Worm (Caenorhabditis elegans): ENCODE measurements around the gene T28A8.4.

- TF ChIP-seq ztf-4 (tag; optimal IDR thresholded peaks at IDR 0.05) (no peak), nhr-12 (tag; optimal IDR thresholded peaks at IDR 0.05) (no peak), hmg-11 (tag; optimal IDR thresholded peaks at IDR 0.05) (no peak), ama-1 (optimal IDR thresholded peaks at IDR 0.05) (peak; percentile 23), elt-3 (tag; optimal IDR thresholded peaks at IDR 0.05) (no peak), zag-1 (tag; optimal IDR thresholded peaks at IDR 0.05) (no peak), nfya-1 (tag; optimal IDR thresholded peaks at IDR 0.05; ENCODE audit: insufficient read depth) (no peak), nhr-67 (tag; optimal IDR thresholded peaks at IDR 0.05) (no peak), nhr-25 (tag; optimal IDR thresholded peaks at IDR 0.05) (no peak), ztf-11 (tag; optimal IDR thresholded peaks at IDR 0.05) (no peak), fkh-10 (GFP tag; optimal IDR thresholded peaks at IDR 0.05) (no peak), nhr-237 (tag; optimal IDR thresholded peaks at IDR 0.05) (no peak)
Observed at ce11 chrIII:13527424-13528097, 24.1 kb downstream of the T28A8.4 start, which contains the start of gene lron-13.

Measured in whole organism, L3 larva.